Fruit fly (Drosophila melanogaster): ENCODE data around the gene Or33b.

DNA sequence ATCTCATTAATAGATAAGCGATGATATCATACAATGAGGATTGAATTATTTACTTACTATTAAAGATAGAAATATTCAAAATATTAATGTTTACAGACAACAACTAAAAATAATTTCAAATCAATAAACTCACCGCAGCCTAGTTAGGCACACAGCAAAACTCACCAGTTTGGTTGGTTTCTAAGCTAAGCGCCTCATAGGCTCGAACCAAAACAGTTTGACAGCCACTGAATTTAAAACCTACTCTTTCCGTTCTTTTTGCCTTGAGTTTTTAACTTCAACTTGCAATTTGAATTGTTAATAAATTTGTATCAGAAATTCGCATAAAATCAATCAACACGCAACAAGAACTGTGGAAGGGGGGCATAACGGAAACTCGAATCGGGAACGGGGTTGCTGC lies 12.5 kb downstream of the Or33b start:
- no peak for TF ChIP-seq fd96Ca (GFP tag; IDR thresholded peaks at IDR 0.05)
- no peak for TF ChIP-seq CG34367 (tag; optimal IDR thresholded peaks at IDR 0.05)
- no peak for TF ChIP-seq CG9948 (tag; optimal IDR thresholded peaks at IDR 0.05)
- no peak for TF ChIP-seq CG13204 (GFP tag; optimal IDR thresholded peaks at IDR 0.05)
- no peak for TF ChIP-seq Snoo (tag; optimal IDR thresholded peaks at IDR 0.05)
- no peak for TF ChIP-seq rn (GFP tag; IDR thresholded peaks at IDR 0.05)
- TF ChIP-seq gl (tag; optimal IDR thresholded peaks at IDR 0.05) = no peak
- TF ChIP-seq CG4496 (GFP tag; IDR thresholded peaks at IDR 0.05) = no peak
- no peak for TF ChIP-seq Pif1B (GFP tag; optimal IDR thresholded peaks at IDR 0.05)
- no peak for TF ChIP-seq EcR (GFP tag; optimal IDR thresholded peaks at IDR 0.05)
- TF ChIP-seq CG8159 (tag; optimal IDR thresholded peaks at IDR 0.05) = no peak
- no peak for TF ChIP-seq Ets98B (GFP tag; IDR thresholded peaks at IDR 0.05)
- no peak for TF ChIP-seq CG12605 (GFP tag; IDR thresholded peaks at IDR 0.05)
